Fruit fly (Drosophila melanogaster): ENCODE data around the gene SrpRbeta.

Gene SrpRbeta

DNA sequence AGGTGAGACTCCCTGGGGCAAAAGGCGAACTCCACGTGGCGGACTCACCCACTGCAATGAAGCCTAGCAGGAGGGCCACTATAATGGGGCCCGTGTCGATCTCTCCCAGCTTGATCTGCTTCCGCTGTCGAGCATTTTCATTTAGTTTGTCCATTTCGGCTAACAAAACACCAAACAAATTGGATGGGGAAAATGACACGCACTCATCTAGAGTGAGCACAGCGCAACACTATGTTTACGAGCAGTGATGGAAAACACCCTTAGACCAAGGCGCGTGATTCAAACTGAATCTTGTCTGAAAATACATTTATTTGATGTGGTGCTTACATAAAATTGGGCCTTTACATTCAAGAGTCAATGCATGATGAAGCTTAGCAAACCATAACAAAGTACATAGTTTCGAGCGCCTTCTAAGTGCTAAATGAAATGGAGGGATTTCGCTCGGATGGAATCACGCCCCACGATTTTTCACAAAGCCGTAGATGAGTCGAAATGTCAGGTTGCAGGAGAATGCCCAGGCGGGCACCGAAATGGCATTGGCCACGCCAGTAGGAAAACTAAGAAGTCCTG lies at the start of gene SrpRbeta:
SrpRbeta (minus strand) TSS at position 236 of the 570 bp plus-strand sequence.
- TF ChIP-seq jim (GFP tag; optimal IDR thresholded peaks at IDR 0.05), result no peak
- no peak for TF ChIP-seq CrebA (GFP tag; optimal IDR thresholded peaks at IDR 0.05; ENCODE audit: borderline replicate concordance)
- peak; percentile 14 for TF ChIP-seq fru (GFP tag; optimal IDR thresholded peaks at IDR 0.05)
- no peak for TF ChIP-seq sage (GFP tag; optimal IDR thresholded peaks at IDR 0.05)
- peak in 1 of 2 experiments; percentile 45 for TF ChIP-seq foxo (GFP tag; optimal IDR thresholded peaks at IDR 0.05)
- no peak for TF ChIP-seq sv (GFP tag; optimal IDR thresholded peaks at IDR 0.05)
- peak; percentile 7 for TF ChIP-seq Jra (GFP tag; optimal IDR thresholded peaks at IDR 0.05)
- TF ChIP-seq Rel (GFP tag; optimal IDR thresholded peaks at IDR 0.05), result no peak
- TF ChIP-seq Rel (tag; optimal IDR thresholded peaks at IDR 0.05), result peak; percentile 24
- TF ChIP-seq HLH106 (tag; optimal IDR thresholded peaks at IDR 0.05), result peak; percentile 19
- peak; percentile 27 for TF ChIP-seq ey (GFP tag; optimal IDR thresholded peaks at IDR 0.05)
- peak; percentile 79 for TF ChIP-seq Hnf4 (GFP tag; optimal IDR thresholded peaks at IDR 0.05)
- no peak for TF ChIP-seq woc (GFP tag; optimal IDR thresholded peaks at IDR 0.05)
- no peak for TF ChIP-seq dsf (GFP tag; optimal IDR thresholded peaks at IDR 0.05; ENCODE audit: borderline replicate concordance)
- TF ChIP-seq psq (GFP tag; optimal IDR thresholded peaks at IDR 0.05), result peak; percentile 44
- TF ChIP-seq CG32264 (GFP tag; optimal IDR thresholded peaks at IDR 0.05), result no peak
- TF ChIP-seq OdsH (GFP tag; optimal IDR thresholded peaks at IDR 0.05), result peak; percentile 40
- no peak for TF ChIP-seq Vsx2 (GFP tag; optimal IDR thresholded peaks at IDR 0.05; ENCODE audit: partially characterized antibody)
- no peak for TF ChIP-seq GATAd (GFP tag; optimal IDR thresholded peaks at IDR 0.05)
- no peak for TF ChIP-seq lola (GFP tag; optimal IDR thresholded peaks at IDR 0.05)
- TF ChIP-seq Sp1 (GFP tag; optimal IDR thresholded peaks at IDR 0.05), result peak; percentile 27
- peak; percentile 41 for TF ChIP-seq Hr83 (GFP tag; optimal IDR thresholded peaks at IDR 0.05; ENCODE audit: poor library complexity, severe bottlenecking)
- TF ChIP-seq Abd-B (GFP tag; optimal IDR thresholded peaks at IDR 0.05), result no peak
- TF ChIP-seq h (GFP tag; optimal IDR thresholded peaks at IDR 0.05), result peak; percentile 59
- no peak for TF ChIP-seq usp (GFP tag; optimal IDR thresholded peaks at IDR 0.05)
- TF ChIP-seq tai (GFP tag; optimal IDR thresholded peaks at IDR 0.05), result no peak
- peak; percentile 60 for TF ChIP-seq br (GFP tag; optimal IDR thresholded peaks at IDR 0.05)
- no peak for TF ChIP-seq brk (GFP tag; optimal IDR thresholded peaks at IDR 0.05)
- no peak for TF ChIP-seq Hr78 (GFP tag; optimal IDR thresholded peaks at IDR 0.05)
- no peak for TF ChIP-seq N (GFP tag; optimal IDR thresholded peaks at IDR 0.05)
- no peak for TF ChIP-seq Dfd (GFP tag; optimal IDR thresholded peaks at IDR 0.05)
- TF ChIP-seq rgr (GFP tag; optimal IDR thresholded peaks at IDR 0.05), result peak; percentile 73
- no peak for TF ChIP-seq Myc (optimal IDR thresholded peaks at IDR 0.05)
- no peak for TF ChIP-seq pan (optimal IDR thresholded peaks at IDR 0.05)
- TF ChIP-seq dl (GFP tag; optimal IDR thresholded peaks at IDR 0.05; ENCODE audit: insufficient read depth in 1 of 2, partially characterized antibody in 2 of 2), result no peak
- TF ChIP-seq Mio (GFP tag; optimal IDR thresholded peaks at IDR 0.05), result no peak
- no peak for TF ChIP-seq Dif (GFP tag; optimal IDR thresholded peaks at IDR 0.05; ENCODE audit: partially characterized antibody)
- peak; percentile 6 for TF ChIP-seq CG9705 (GFP tag; optimal IDR thresholded peaks at IDR 0.05)
- no peak for TF ChIP-seq dmrt93B (GFP tag; optimal IDR thresholded peaks at IDR 0.05)

DNA sequence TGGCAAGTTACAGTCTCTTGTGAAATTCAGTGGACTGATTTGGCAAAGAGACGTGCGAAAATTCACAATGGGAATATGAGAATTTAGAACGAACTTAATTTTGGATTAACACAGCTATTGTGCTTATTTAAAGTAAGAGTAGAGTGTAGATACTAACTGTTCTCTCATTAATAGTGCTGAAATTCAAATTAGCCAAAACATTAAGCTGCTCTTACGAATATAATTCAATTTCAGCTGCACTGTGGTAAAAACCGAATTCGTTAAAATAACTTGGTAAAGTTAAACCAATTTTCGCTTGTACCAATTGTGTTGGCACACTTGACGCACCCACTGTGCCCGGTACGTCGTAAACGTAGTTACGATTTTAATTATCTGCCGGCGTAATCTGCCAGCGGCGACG lies 47.9 kb upstream of the SrpRbeta start:
- TF ChIP-seq Jra (GFP tag; optimal IDR thresholded peaks at IDR 0.05) (no peak), foxo (GFP tag; optimal IDR thresholded peaks at IDR 0.05) (peak in 1 of 2 experiments; percentile 59), tai (GFP tag; optimal IDR thresholded peaks at IDR 0.05) (peak; percentile 6), woc (GFP tag; optimal IDR thresholded peaks at IDR 0.05) (no peak), psq (GFP tag; optimal IDR thresholded peaks at IDR 0.05) (peak; percentile 13), Mio (GFP tag; optimal IDR thresholded peaks at IDR 0.05) (no peak), dmrt93B (GFP tag; optimal IDR thresholded peaks at IDR 0.05) (peak; percentile 52), Myc (optimal IDR thresholded peaks at IDR 0.05) (no peak), OdsH (GFP tag; optimal IDR thresholded peaks at IDR 0.05) (peak; percentile 53), dsf (GFP tag; optimal IDR thresholded peaks at IDR 0.05; ENCODE audit: borderline replicate concordance) (no peak), Dif (GFP tag; optimal IDR thresholded peaks at IDR 0.05; ENCODE audit: partially characterized antibody) (no peak), brk (GFP tag; optimal IDR thresholded peaks at IDR 0.05) (no peak), rgr (GFP tag; optimal IDR thresholded peaks at IDR 0.05) (peak; percentile 45), br (GFP tag; optimal IDR thresholded peaks at IDR 0.05) (peak; percentile 59), fru (GFP tag; optimal IDR thresholded peaks at IDR 0.05) (peak; percentile 65), jim (GFP tag; optimal IDR thresholded peaks at IDR 0.05) (no peak), usp (GFP tag; optimal IDR thresholded peaks at IDR 0.05) (no peak), HLH106 (tag; optimal IDR thresholded peaks at IDR 0.05) (peak; percentile 56), Abd-B (GFP tag; optimal IDR thresholded peaks at IDR 0.05) (no peak), Sp1 (GFP tag; optimal IDR thresholded peaks at IDR 0.05) (peak; percentile 31), Hnf4 (GFP tag; optimal IDR thresholded peaks at IDR 0.05) (no peak), Vsx2 (GFP tag; optimal IDR thresholded peaks at IDR 0.05; ENCODE audit: partially characterized antibody) (no peak), Hr83 (GFP tag; optimal IDR thresholded peaks at IDR 0.05; ENCODE audit: poor library complexity, severe bottlenecking) (no peak), Hr78 (GFP tag; optimal IDR thresholded peaks at IDR 0.05) (no peak), CrebA (GFP tag; optimal IDR thresholded peaks at IDR 0.05; ENCODE audit: borderline replicate concordance) (no peak), CG32264 (GFP tag; optimal IDR thresholded peaks at IDR 0.05) (peak; percentile 13), pan (optimal IDR thresholded peaks at IDR 0.05) (no peak), Rel (GFP tag; optimal IDR thresholded peaks at IDR 0.05) (no peak), Rel (tag; optimal IDR thresholded peaks at IDR 0.05) (no peak), dl (GFP tag; optimal IDR thresholded peaks at IDR 0.05; ENCODE audit: insufficient read depth in 1 of 2, partially characterized antibody in 2 of 2) (no peak), Dfd (GFP tag; optimal IDR thresholded peaks at IDR 0.05) (no peak), CG9705 (GFP tag; optimal IDR thresholded peaks at IDR 0.05) (no peak), sv (GFP tag; optimal IDR thresholded peaks at IDR 0.05) (peak; percentile 19), sage (GFP tag; optimal IDR thresholded peaks at IDR 0.05) (no peak), ey (GFP tag; optimal IDR thresholded peaks at IDR 0.05) (peak; percentile 64), h (GFP tag; optimal IDR thresholded peaks at IDR 0.05) (peak; percentile 63), N (GFP tag; optimal IDR thresholded peaks at IDR 0.05) (no peak), GATAd (GFP tag; optimal IDR thresholded peaks at IDR 0.05) (no peak), lola (GFP tag; optimal IDR thresholded peaks at IDR 0.05) (no peak)
